Fruit fly (Drosophila melanogaster) whole organism, embryonic: ENCODE data around the gene mRpL17.

ENCODE experiments used
- ATbp ChIP-seq: fragments of 200-800 bp; sonication (Bioruptor generic); optimal IDR thresholded peaks from 2 replicates; lab custom pipeline; 2017; ENCODE audit warnings: missing biosample characterization, mild to moderate bottlenecking, missing genetic modification characterization, missing genetic modification reagents
- Ada2b ChIP-seq: fragments of 200-800 bp; sonication (Bioruptor generic); IDR thresholded peaks from 2 replicates; pipeline ENCODE4 v1.3.6; 2022; ENCODE audit warnings: missing biosample characterization, missing genetic modification characterization
- BEAF-32 ChIP-seq: fragments of 200-800 bp; sonication (Bioruptor generic); optimal IDR thresholded peaks from 3 replicates; lab custom pipeline; 2017; ENCODE audit warnings: missing biosample characterization, missing genetic modification characterization, mild to moderate bottlenecking, moderate library complexity, missing genetic modification reagents
- CG1024 ChIP-seq: fragments of 200-800 bp; sonication (Bioruptor generic); IDR thresholded peaks from 2 replicates; pipeline ENCODE4 v1.3.6; 2022; ENCODE audit warnings: missing biosample characterization, missing genetic modification characterization
- CG10979 ChIP-seq: fragments of 200-800 bp; sonication (Bioruptor generic); optimal IDR thresholded peaks from 2 replicates; lab custom pipeline; 2018; ENCODE audit warnings: missing biosample characterization, mild to moderate bottlenecking, missing genetic modification characterization, moderate library complexity
- CG1233 ChIP-seq: fragments of 200-800 bp; sonication (Bioruptor generic); optimal IDR thresholded peaks from 4 replicates; lab custom pipeline; 2018; ENCODE audit warnings: missing biosample characterization, mild to moderate bottlenecking, missing genetic modification characterization
- CG14710 ChIP-seq: fragments of 200-800 bp; sonication (Bioruptor generic); optimal IDR thresholded peaks from 3 replicates; lab custom pipeline; 2019; ENCODE audit warnings: missing biosample characterization, mild to moderate bottlenecking, missing genetic modification characterization, moderate library complexity
- CG14965 ChIP-seq: fragments of 200-800 bp; sonication (Bioruptor generic); optimal IDR thresholded peaks from 2 replicates; lab custom pipeline; 2016; ENCODE audit warnings: missing biosample characterization, missing genetic modification characterization, borderline replicate concordance
- CG17829 ChIP-seq: fragments of 200-800 bp; optimal IDR thresholded peaks from 2 replicates; lab custom pipeline; 2019; ENCODE audit warnings: missing biosample characterization, mild to moderate bottlenecking, missing genetic modification characterization, moderate library complexity
- CG18011 ChIP-seq: fragments of 200-800 bp; sonication (Bioruptor generic); optimal IDR thresholded peaks from 2 replicates; lab custom pipeline; 2017; ENCODE audit warnings: missing biosample characterization, missing genetic modification characterization, mild to moderate bottlenecking, moderate library complexity, missing genotype
- CG34224 ChIP-seq: fragments of 200-800 bp; sonication (Bioruptor generic); IDR thresholded peaks from 3 replicates; pipeline ENCODE4 v1.3.6; 2022; ENCODE audit warnings: missing biosample characterization, missing genetic modification characterization; ENCODE audit not compliant: partially characterized antibody
- CG3838 ChIP-seq: fragments of 200-800 bp; sonication (Bioruptor generic); optimal IDR thresholded peaks from 3 replicates; lab custom pipeline; 2016; ENCODE audit warnings: missing biosample characterization, missing genetic modification characterization
- CG5953 ChIP-seq: fragments of 200-800 bp; sonication (Bioruptor generic); IDR thresholded peaks from 2 replicates; pipeline ENCODE4 v1.3.6; 2022; ENCODE audit warnings: missing biosample characterization, missing genetic modification characterization
- CG6813 ChIP-seq: fragments of 200-800 bp; sonication (Bioruptor generic); optimal IDR thresholded peaks from 2 replicates; lab custom pipeline; 2017; ENCODE audit warnings: missing biosample characterization, missing genetic modification characterization, mild to moderate bottlenecking, moderate library complexity, missing genetic modification reagents
- CG8478 ChIP-seq: fragments of >200 bp; optimal IDR thresholded peaks from 2 replicates; lab custom pipeline; 2018
- D19B ChIP-seq: fragments of 200-800 bp; sonication (Bioruptor generic); optimal IDR thresholded peaks from 2 replicates; lab custom pipeline; 2017; ENCODE audit warnings: missing biosample characterization, mild to moderate bottlenecking, missing genetic modification characterization
- Dbx ChIP-seq: fragments of 200-800 bp; sonication (Bioruptor generic); IDR thresholded peaks from 3 replicates; pipeline ENCODE4 v1.3.6; 2022; ENCODE audit warnings: missing biosample characterization, missing genetic modification characterization
- Drgx ChIP-seq: fragments of 200-800 bp; sonication (Bioruptor generic); IDR thresholded peaks from 2 replicates; pipeline ENCODE4 v1.3.6; 2022; ENCODE audit warnings: missing biosample characterization, missing genetic modification characterization
- HLH54F ChIP-seq: fragments of 200-800 bp; sonication (Bioruptor generic); optimal IDR thresholded peaks from 3 replicates; lab custom pipeline; 2016; ENCODE audit warnings: missing biosample characterization, missing genetic modification characterization
- Hr3 ChIP-seq: fragments of 200-800 bp; sonication (Bioruptor generic); optimal IDR thresholded peaks from 3 replicates; lab custom pipeline; 2016; ENCODE audit warnings: missing biosample characterization, missing genetic modification characterization
- MBD-R2 ChIP-seq: fragments of 200-800 bp; sonication (Bioruptor generic); IDR thresholded peaks from 2 replicates; pipeline ENCODE4 v1.3.6; 2022; ENCODE audit warnings: missing biosample characterization, missing genetic modification characterization
- MTF-1 ChIP-seq: fragments of 200-800 bp; sonication (Bioruptor generic); optimal IDR thresholded peaks from 2 replicates; lab custom pipeline; 2018; ENCODE audit warnings: missing biosample characterization, mild to moderate bottlenecking, missing genetic modification characterization, borderline replicate concordance
- Myb ChIP-seq: fragments of 200-800 bp; sonication (Bioruptor generic); optimal IDR thresholded peaks from 2 replicates; lab custom pipeline; 2016; ENCODE audit warnings: missing biosample characterization, missing genetic modification characterization
- NFAT ChIP-seq: fragments of 200-800 bp; sonication (Bioruptor generic); IDR thresholded peaks from 2 replicates; pipeline ENCODE4 v1.3.6; 2022; ENCODE audit warnings: missing biosample characterization, missing genetic modification characterization
- Nf-YB ChIP-seq: fragments of 200-800 bp; sonication (Bioruptor generic); optimal IDR thresholded peaks from 3 replicates; lab custom pipeline; 2019; ENCODE audit warnings: missing biosample characterization, mild to moderate bottlenecking, missing genetic modification characterization, moderate library complexity
- NfI ChIP-seq: fragments of 200-800 bp; sonication (Bioruptor generic); optimal IDR thresholded peaks from 3 replicates; lab custom pipeline; 2018; ENCODE audit warnings: missing biosample characterization, mild to moderate bottlenecking, missing genetic modification characterization, moderate library complexity
- Ravus ChIP-seq: fragments of 200-800 bp; sonication (Bioruptor generic); IDR thresholded peaks from 2 replicates; pipeline ENCODE4 v1.3.6; 2022; ENCODE audit warnings: missing biosample characterization, missing genetic modification characterization
- Six4 ChIP-seq: fragments of 200-800 bp; sonication (Bioruptor generic); optimal IDR thresholded peaks from 2 replicates; lab custom pipeline; 2016; ENCODE audit warnings: missing biosample characterization, missing genetic modification characterization
- Sox102F ChIP-seq: fragments of 200-800 bp; sonication (Bioruptor generic); optimal IDR thresholded peaks from 2 replicates; lab custom pipeline; 2018; ENCODE audit warnings: missing biosample characterization, mild to moderate bottlenecking, missing genetic modification characterization, moderate library complexity
- Ssrp ChIP-seq: fragments of 200-800 bp; sonication (Bioruptor generic); optimal IDR thresholded peaks from 2 replicates; lab custom pipeline; 2018; ENCODE audit warnings: missing biosample characterization, mild to moderate bottlenecking, missing genetic modification characterization, moderate library complexity
- Stat92E ChIP-seq, 3 experiments: fragments of >200 bp in 2 of 3; fragments of 200-800 bp in 1 of 3; sonication (Bioruptor generic) in 1 of 3; optimal IDR thresholded peaks; 2 replicates each; lab custom pipeline; 2017 to 2019; ENCODE audit warnings: missing biosample characterization in 3 of 3, missing genetic modification characterization in 3 of 3, mild to moderate bottlenecking in 1 of 3, moderate library complexity in 1 of 3
- Tbp ChIP-seq: fragments of >200 bp; optimal IDR thresholded peaks from 2 replicates; lab custom pipeline; 2018; ENCODE audit warnings: missing biosample characterization, missing genetic modification characterization
- Trl ChIP-seq, 3 experiments: fragments of >200 bp in 2 of 3; fragments of 200-800 bp in 1 of 3; sonication (Bioruptor generic) in 1 of 3; optimal IDR thresholded peaks; 2 replicates in 1 of 3; 3 replicates in 2 of 3; lab custom pipeline; 2016 to 2017; ENCODE audit warnings: missing biosample characterization in 1 of 3, missing genetic modification characterization in 1 of 3
- abd-A ChIP-seq: fragments of 200-800 bp; sonication (Bioruptor generic); optimal IDR thresholded peaks from 3 replicates; lab custom pipeline; 2019; ENCODE audit warnings: missing biosample characterization, mild to moderate bottlenecking, missing genetic modification characterization, moderate library complexity
- caup ChIP-seq: fragments of 200-800 bp; sonication (Bioruptor generic); optimal IDR thresholded peaks from 3 replicates; lab custom pipeline; 2017; ENCODE audit warnings: missing biosample characterization, mild to moderate bottlenecking, missing genetic modification characterization, moderate library complexity; ENCODE audit not compliant: severe bottlenecking
- cg ChIP-seq: fragments of 200-800 bp; sonication (Bioruptor generic); optimal IDR thresholded peaks from 3 replicates; lab custom pipeline; 2019; ENCODE audit warnings: missing biosample characterization, mild to moderate bottlenecking, missing genetic modification characterization, moderate library complexity
- corto ChIP-seq: fragments of 200-800 bp; sonication (Bioruptor generic); optimal IDR thresholded peaks from 2 replicates; lab custom pipeline; 2016; ENCODE audit warnings: missing biosample characterization, mild to moderate bottlenecking, missing genetic modification characterization, moderate library complexity
- da ChIP-seq: fragments of 200-800 bp; sonication (Bioruptor generic); optimal IDR thresholded peaks from 2 replicates; lab custom pipeline; 2016; ENCODE audit warnings: missing biosample characterization, missing genetic modification characterization
- grn ChIP-seq: fragments of 200-800 bp; sonication (Bioruptor generic); optimal IDR thresholded peaks from 3 replicates; lab custom pipeline; 2017; ENCODE audit warnings: missing biosample characterization, missing genetic modification characterization
- lab ChIP-seq: fragments of 200-800 bp; sonication (Bioruptor generic); optimal IDR thresholded peaks from 3 replicates; lab custom pipeline; 2017; ENCODE audit warnings: missing biosample characterization, missing genetic modification characterization, mild to moderate bottlenecking, moderate library complexity, missing genetic modification reagents
- lmd ChIP-seq: fragments of 200-800 bp; sonication (Bioruptor generic); IDR thresholded peaks from 2 replicates; pipeline ENCODE4 v1.3.6; 2022; ENCODE audit warnings: missing biosample characterization, missing genetic modification characterization
- luna ChIP-seq: fragments of 200-800 bp; sonication (Bioruptor generic); optimal IDR thresholded peaks from 2 replicates; lab custom pipeline; 2016; ENCODE audit warnings: missing biosample characterization, missing genetic modification characterization
- pita ChIP-seq: fragments of 200-800 bp; sonication (Bioruptor generic); optimal IDR thresholded peaks from 2 replicates; lab custom pipeline; 2017; ENCODE audit warnings: missing biosample characterization, mild to moderate bottlenecking, missing genetic modification characterization
- prd ChIP-seq, 3 experiments: fragments of >200 bp in 2 of 3; fragments of 200-800 bp in 1 of 3; sonication (Bioruptor generic) in 1 of 3; optimal IDR thresholded peaks in 2 of 3; IDR thresholded peaks in 1 of 3; 2 replicates in 2 of 3; 3 replicates in 1 of 3; pipeline versions ENCODE4 v1.3.6 to Lab custom; 2017 to 2022; ENCODE audit warnings: missing biosample characterization in 1 of 3, missing genetic modification characterization in 1 of 3
- scrt ChIP-seq: fragments of 200-800 bp; sonication (Bioruptor generic); optimal IDR thresholded peaks from 2 replicates; lab custom pipeline; 2018; ENCODE audit warnings: missing biosample characterization, mild to moderate bottlenecking, missing genetic modification characterization, moderate library complexity
- ssp ChIP-seq: fragments of 200-800 bp; sonication (Bioruptor generic); IDR thresholded peaks from 2 replicates; pipeline ENCODE4 v1.3.6; 2022; ENCODE audit warnings: missing biosample characterization, missing genetic modification characterization
- usp ChIP-seq: fragments of >200 bp; optimal IDR thresholded peaks from 2 replicates; lab custom pipeline; 2017; ENCODE audit warnings: missing biosample characterization, missing genetic modification characterization

The mRpL17 gene

DNA sequence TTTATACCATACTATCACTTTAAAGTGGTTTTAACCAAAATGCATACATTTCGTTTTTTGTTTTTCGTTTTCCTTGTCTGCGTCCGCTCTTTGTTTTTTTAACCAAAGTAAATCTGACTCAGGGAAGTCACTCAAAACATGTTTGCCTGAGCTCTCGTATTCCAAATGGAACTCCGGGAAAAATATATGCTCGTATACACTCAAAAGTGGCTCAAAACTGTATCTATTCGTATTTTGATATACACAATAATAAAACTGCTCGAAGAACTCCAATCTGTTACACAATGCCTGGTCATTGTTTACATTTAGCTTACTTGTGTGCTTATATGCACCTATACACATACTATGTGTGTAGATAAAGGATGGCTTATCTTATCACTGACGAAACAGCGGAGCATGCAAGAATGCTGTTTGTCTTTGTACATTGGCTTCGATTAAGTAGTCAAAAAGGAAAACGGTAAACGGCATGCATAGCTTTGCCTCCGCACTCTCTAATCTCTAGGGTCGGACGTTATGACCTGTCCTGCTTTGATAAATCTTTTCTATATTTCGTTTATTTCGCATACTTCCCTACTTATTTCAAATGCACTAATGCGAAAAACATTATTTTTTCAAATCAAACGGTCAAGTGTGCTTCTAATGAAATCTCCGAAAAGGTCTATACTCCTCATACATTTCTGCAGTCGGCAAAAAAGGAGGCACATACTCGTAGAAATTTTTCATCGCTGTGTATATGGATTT, 6.4 kb downstream of the mRpL17 start, which contains the start of gene miple2 (continued):
- TF ChIP-seq CG14965 (GFP tag; lab: Kevin White, UChicago) (peak; percentile 10), caup (peak; percentile 28), corto (GFP tag; lab: Kevin White, UChicago) (no peak), abd-A (tag; lab: Kevin White, UChicago) (peak; percentile 51), usp (GFP tag; lab: Kevin White, UChicago) (no peak), CG17829 (tag; lab: Kevin White, UChicago) (peak; percentile 38), HLH54F (GFP tag; lab: Kevin White, UChicago) (peak; percentile 49), da (GFP tag; lab: Kevin White, UChicago) (no peak), NfI (GFP tag; lab: Kevin White, UChicago) (peak; percentile 39), CG14710 (tag; lab: Kevin White, UChicago) (peak; percentile 55), MBD-R2 (GFP tag; lab: Robert Waterston, UW) (no peak), Six4 (peak; percentile 48), luna (GFP tag; lab: Kevin White, UChicago) (peak; percentile 3), CG3838 (GFP tag; lab: Kevin White, UChicago) (no peak), Drgx (GFP tag; lab: Robert Waterston, UW) (peak; percentile 31; the same call in 1 of the 2 replicates), Sox102F (GFP tag; lab: Kevin White, UChicago) (no peak), CG1024 (GFP tag; lab: Robert Waterston, UW) (0 out of 2 replicates have a peak, but pooled peaks have one; percentile 26), Stat92E (GFP tag; optimal IDR thresholded peaks at IDR 0.05; lab: Kevin White, UChicago) (peak in 1 of 3 experiments; percentile 16), BEAF-32 (GFP tag; lab: Kevin White, UChicago) (no peak), Myb (GFP tag; lab: Kevin White, UChicago) (peak; percentile 23), Nf-YB (GFP tag; lab: Kevin White, UChicago) (peak; percentile 26), NFAT (no peak), CG8478 (lab: Kevin White, UChicago) (no peak), scrt (GFP tag; lab: Kevin White, UChicago) (peak; percentile 11), pita (GFP tag; lab: Kevin White, UChicago) (no peak), MTF-1 (GFP tag; lab: Kevin White, UChicago) (no peak), grn (GFP tag; lab: Kevin White, UChicago) (peak; percentile 84), Tbp (GFP tag; lab: Kevin White, UChicago) (no peak), CG10979 (tag; lab: Kevin White, UChicago) (peak; percentile 58), CG6813 (GFP tag; lab: Kevin White, UChicago) (peak; percentile 65), cg (peak; percentile 91), CG1233 (peak; percentile 61), lmd (0 out of 2 replicates have a peak, but pooled peaks have one; percentile 12), Hr3 (GFP tag; lab: Kevin White, UChicago) (peak; percentile 22), Dbx (GFP tag; lab: Robert Waterston, UW) (no peak), Trl (optimal IDR thresholded peaks at IDR 0.05; lab: Kevin White, UChicago) (no peak), Trl (GFP tag; optimal IDR thresholded peaks at IDR 0.05; lab: Kevin White, UChicago) (peak; percentile 49), ATbp (GFP tag; lab: Kevin White, UChicago) (peak; percentile 42), Ada2b (GFP tag; lab: Robert Waterston, UW) (no peak), CG5953 (GFP tag; lab: Robert Waterston, UW) (no peak), Ssrp (tag; lab: Kevin White, UChicago) (peak; percentile 35), D19B (GFP tag; lab: Kevin White, UChicago) (peak; percentile 4), ssp (GFP tag; lab: Robert Waterston, UW) (no peak), prd (optimal IDR thresholded peaks at IDR 0.05; lab: Kevin White, UChicago) (no peak), prd (GFP tag; IDR thresholded peaks at IDR 0.05; lab: Robert Waterston, UW) (peak; percentile 44; the same call in 1 of the 3 replicates), lab (GFP tag; lab: Kevin White, UChicago) (peak; percentile 63), CG18011 (GFP tag; lab: Kevin White, UChicago) (peak; percentile 38), CG34224 (GFP tag; lab: Robert Waterston, UW) (no peak), Ravus (GFP tag; lab: Robert Waterston, UW) (no peak)
